Worm (Caenorhabditis elegans) whole organism, young adult: ENCODE results near the gene fard-1.

Experiments
- B0035.1 ChIP-seq: sonication (generic microtip); optimal IDR thresholded peaks from 2 replicates; lab custom pipeline; 2016; ENCODE audit warnings: missing genetic modification characterization, mild to moderate bottlenecking, missing compliant biosample characterization, missing genotype, missing genetic modification reagents
- dpl-1 ChIP-seq: fragments of 150-350 bp; optimal IDR thresholded peaks from 2 replicates; lab custom pipeline; 2014; ENCODE audit warnings: missing biosample characterization, missing genetic modification reagents, missing genetic modification characterization
- lag-1 ChIP-seq: fragments of 200-800 bp; sonication (Bioruptor generic); IDR thresholded peaks from 2 replicates; pipeline ENCODE4 v1.3.6; 2022; ENCODE audit warnings: missing genetic modification reagents, missing genetic modification characterization, missing compliant biosample characterization
- nfya-1 ChIP-seq: sonication (generic microtip); optimal IDR thresholded peaks from 2 replicates; lab custom pipeline; 2017; ENCODE audit warnings: antibody characterized with exemption, missing compliant biosample characterization, missing genetic modification characterization, borderline replicate concordance; ENCODE audit not compliant: insufficient read depth
- sea-2 ChIP-seq: fragments of 200-800 bp; sonication (Bioruptor generic); IDR thresholded peaks from 2 replicates; pipeline ENCODE4 v1.3.6; 2022; ENCODE audit warnings: missing genetic modification characterization, missing compliant biosample characterization
- snpc-3.4 ChIP-seq: sonication (generic microtip); optimal IDR thresholded peaks from 2 replicates; lab custom pipeline; 2017; ENCODE audit warnings: missing genetic modification characterization, mild to moderate bottlenecking, missing compliant biosample characterization, antibody characterized with exemption, moderate library complexity, missing genotype, missing genetic modification reagents
- ztf-18 ChIP-seq: sonication (generic microtip); optimal IDR thresholded peaks from 2 replicates; lab custom pipeline; 2016; ENCODE audit warnings: missing genotype, mild to moderate bottlenecking, missing genetic modification characterization, missing compliant biosample characterization

ce11 chrX:2924438-2924837 lies 8.7 kb upstream of the fard-1 start:
- TF ChIP-seq sea-2 (GFP tag; lab: Robert Waterston, UW) (no peak), nfya-1 (tag; lab: Kevin White, UChicago) (no peak), dpl-1 (GFP tag; lab: Kevin White, UChicago) (no peak), lag-1 (no peak), B0035.1 (tag; lab: Kevin White, UChicago) (no peak), ztf-18 (tag; lab: Kevin White, UChicago) (no peak), snpc-3.4 (tag; lab: Kevin White, UChicago) (no peak)
